Worm (Caenorhabditis elegans) whole organism, L3 larva: ENCODE data around the gene pdi-6.

Experiments used
- ceh-82 ChIP-seq: fragments of 150-350 bp; optimal IDR thresholded peaks from 2 replicates; lab custom pipeline; 2014; ENCODE audit warnings: missing biosample characterization, missing genetic modification characterization
- elt-2 ChIP-seq: sonication (generic microtip); optimal IDR thresholded peaks from 2 replicates; lab custom pipeline; 2016; ENCODE audit warnings: missing genetic modification reagents, mild to moderate bottlenecking, missing genetic modification characterization, missing compliant biosample characterization

- no peak for TF ChIP-seq elt-2 (tag; lab: Kevin White, UChicago)
- TF ChIP-seq ceh-82 (tag; lab: Kevin White, UChicago): no peak
Observed at ce11 chrX:7085912-7086311, 17.5 kb upstream of the pdi-6 start, which contains the start of gene C36B7.4.
